Worm (Caenorhabditis elegans): ENCODE data around the gene F21D5.3.

DNA sequence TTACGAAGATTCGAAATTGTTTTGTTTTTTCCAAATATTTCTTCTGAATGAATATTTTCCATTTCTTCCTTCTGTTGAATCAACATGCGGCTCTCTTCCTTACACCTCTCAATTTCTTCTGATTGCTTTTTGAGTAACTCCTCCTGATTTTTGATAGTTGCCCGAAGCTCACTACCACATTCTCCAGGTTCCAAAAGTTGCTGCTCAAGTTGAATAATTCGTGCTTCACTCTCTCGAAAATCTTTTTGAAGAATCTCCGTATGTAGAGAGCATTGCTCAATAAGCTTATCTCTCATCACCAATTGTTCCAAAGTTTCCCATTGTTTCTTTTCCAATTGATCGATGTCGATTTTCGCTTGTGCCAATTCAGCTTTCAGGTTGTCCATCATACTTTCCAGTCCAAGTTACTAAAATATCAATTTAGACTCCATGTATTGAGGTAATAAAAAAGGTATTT lies 42.2 kb downstream of the F21D5.3 start, which contains the start of gene F20C5.6:
- TF ChIP-seq jun-1 (tag; optimal IDR thresholded peaks at IDR 0.05) (no peak), egl-43 (GFP tag; IDR thresholded peaks at IDR 0.05) (no peak)

Data from whole organism, L4 larva.